Worm (Caenorhabditis elegans) whole organism, L2 larva: ENCODE measurements around the gene samt-1.

Experiments
- C34F6.9 ChIP-seq: fragments of 150-350 bp; optimal IDR thresholded peaks from 2 replicates; lab custom pipeline; 2014; ENCODE audit warnings: missing biosample characterization, missing genetic modification characterization
- F13H6.1 ChIP-seq: sonication (generic microtip); optimal IDR thresholded peaks from 2 replicates; lab custom pipeline; 2016; ENCODE audit warnings: missing genetic modification characterization, missing compliant biosample characterization
- R02D3.7 ChIP-seq: fragments of 150-350 bp; optimal IDR thresholded peaks from 2 replicates; lab custom pipeline; 2014; ENCODE audit warnings: missing biosample characterization, missing genetic modification characterization
- ZK546.5 ChIP-seq: sonication (generic microtip); optimal IDR thresholded peaks from 2 replicates; lab custom pipeline; 2017; ENCODE audit warnings: missing biosample characterization, missing genetic modification characterization
- alr-1 ChIP-seq: fragments of 150-350 bp; optimal IDR thresholded peaks from 2 replicates; lab custom pipeline; 2014; ENCODE audit warnings: missing biosample characterization, missing genetic modification characterization
- blmp-1 ChIP-seq: sonication (generic microtip); optimal IDR thresholded peaks from 2 replicates; lab custom pipeline; 2017; ENCODE audit warnings: missing genetic modification characterization, mild to moderate bottlenecking, missing compliant biosample characterization, antibody characterized with exemption, moderate library complexity; ENCODE audit not compliant: insufficient read depth
- ceh-82 ChIP-seq: fragments of 150-350 bp; optimal IDR thresholded peaks from 2 replicates; lab custom pipeline; 2014; ENCODE audit warnings: missing biosample characterization, missing genetic modification characterization
- dmd-4 ChIP-seq: sonication (generic microtip); optimal IDR thresholded peaks from 2 replicates; lab custom pipeline; 2017; ENCODE audit warnings: missing biosample characterization, missing genetic modification characterization
- egl-27 ChIP-seq: sonication (generic microtip); optimal IDR thresholded peaks from 3 replicates; lab custom pipeline; 2017; ENCODE audit warnings: missing biosample characterization, missing genetic modification reagents, missing genetic modification characterization
- elt-1 ChIP-seq: fragments of 150-350 bp; optimal IDR thresholded peaks from 2 replicates; lab custom pipeline; 2014; ENCODE audit warnings: missing biosample characterization, missing genetic modification characterization
- elt-3 ChIP-seq: sonication (generic microtip); optimal IDR thresholded peaks from 2 replicates; lab custom pipeline; 2017; ENCODE audit warnings: missing biosample characterization, missing genetic modification characterization
- fos-1 ChIP-seq: fragments of 150-350 bp; optimal IDR thresholded peaks from 2 replicates; lab custom pipeline; 2014; ENCODE audit warnings: missing biosample characterization, missing genetic modification characterization
- lin-11 ChIP-seq: fragments of 150-350 bp; sonication (generic microtip); optimal IDR thresholded peaks from 2 replicates; lab custom pipeline; 2014; ENCODE audit warnings: missing biosample characterization, missing genetic modification characterization, inconsistent platforms, mixed read lengths
- lin-13 ChIP-seq: fragments of 150-350 bp; optimal IDR thresholded peaks from 2 replicates; lab custom pipeline; 2014; ENCODE audit warnings: missing biosample characterization, missing genetic modification reagents, missing genetic modification characterization
- lin-39 ChIP-seq: fragments of 150-350 bp; optimal IDR thresholded peaks from 2 replicates; lab custom pipeline; 2014; ENCODE audit warnings: missing biosample characterization, missing genetic modification reagents, missing genetic modification characterization
- lsy-2 ChIP-seq, 2 experiments: fragments of 150-350 bp in 1 of 2; sonication (generic microtip) in 1 of 2; optimal IDR thresholded peaks; 2 replicates each; lab custom pipeline; 2014 to 2017; ENCODE audit warnings: missing biosample characterization in 2 of 2, missing genetic modification characterization in 2 of 2
- mab-5 ChIP-seq: fragments of 150-350 bp; optimal IDR thresholded peaks from 2 replicates; lab custom pipeline; 2014; ENCODE audit warnings: missing biosample characterization, missing genetic modification characterization
- mbf-1 ChIP-seq: sonication (generic microtip); optimal IDR thresholded peaks from 2 replicates; lab custom pipeline; 2017; ENCODE audit warnings: missing biosample characterization, missing genetic modification characterization
- mdl-1 ChIP-seq, 2 experiments: fragments of 150-350 bp in 1 of 2; sonication (generic microtip) in 1 of 2; optimal IDR thresholded peaks; 2 replicates each; lab custom pipeline; 2017; ENCODE audit warnings: missing biosample characterization in 2 of 2, missing genetic modification characterization in 2 of 2
- nhr-10 ChIP-seq: sonication (generic microtip); optimal IDR thresholded peaks from 2 replicates; lab custom pipeline; 2017; ENCODE audit warnings: missing biosample characterization, missing genetic modification characterization
- nhr-11 ChIP-seq: fragments of 150-350 bp; optimal IDR thresholded peaks from 2 replicates; lab custom pipeline; 2014; ENCODE audit warnings: missing biosample characterization, missing genetic modification characterization
- nhr-129 ChIP-seq: fragments of 150-350 bp; optimal IDR thresholded peaks from 2 replicates; lab custom pipeline; 2014; ENCODE audit warnings: missing biosample characterization, missing genetic modification characterization
- nhr-23 ChIP-seq: fragments of 150-350 bp; optimal IDR thresholded peaks from 2 replicates; lab custom pipeline; 2014; ENCODE audit warnings: missing biosample characterization, missing genetic modification reagents, missing genetic modification characterization
- nhr-25 ChIP-seq: fragments of 150-350 bp; sonication (generic microtip); optimal IDR thresholded peaks from 3 replicates; lab custom pipeline; 2014; ENCODE audit warnings: missing biosample characterization, missing genetic modification characterization
- nhr-6 ChIP-seq: fragments of 150-350 bp; optimal IDR thresholded peaks from 2 replicates; lab custom pipeline; 2014; ENCODE audit warnings: missing biosample characterization, missing genetic modification characterization
- nhr-77 ChIP-seq: fragments of 150-350 bp; optimal IDR thresholded peaks from 2 replicates; lab custom pipeline; 2014; ENCODE audit warnings: missing biosample characterization, missing genetic modification characterization
- skn-1 ChIP-seq: sonication (generic microtip); optimal IDR thresholded peaks from 2 replicates; lab custom pipeline; 2017; ENCODE audit warnings: missing biosample characterization, missing genetic modification characterization
- sma-9 ChIP-seq, 2 experiments: fragments of 150-350 bp in 1 of 2; sonication (generic microtip) in 1 of 2; optimal IDR thresholded peaks; 2 replicates each; lab custom pipeline; 2014 to 2016; ENCODE audit warnings: missing genetic modification characterization in 2 of 2, mild to moderate bottlenecking in 1 of 2, missing biosample characterization in 1 of 2, missing compliant biosample characterization in 1 of 2, missing genetic modification reagents in 1 of 2, moderate library complexity in 1 of 2
- ztf-1 ChIP-seq: fragments of 200-800 bp; sonication (Bioruptor generic); conservative IDR thresholded peaks from 2 replicates; pipeline ENCODE4 v1.3.6; 2022; ENCODE audit warnings: missing genetic modification characterization, missing compliant biosample characterization
- ztf-11 ChIP-seq: sonication (generic microtip); optimal IDR thresholded peaks from 2 replicates; lab custom pipeline; 2017; ENCODE audit warnings: missing biosample characterization, missing genetic modification characterization
- ztf-4 ChIP-seq: fragments of 150-350 bp; optimal IDR thresholded peaks from 2 replicates; lab custom pipeline; 2014; ENCODE audit warnings: missing biosample characterization, missing genetic modification characterization

samt-1 gene

DNA sequence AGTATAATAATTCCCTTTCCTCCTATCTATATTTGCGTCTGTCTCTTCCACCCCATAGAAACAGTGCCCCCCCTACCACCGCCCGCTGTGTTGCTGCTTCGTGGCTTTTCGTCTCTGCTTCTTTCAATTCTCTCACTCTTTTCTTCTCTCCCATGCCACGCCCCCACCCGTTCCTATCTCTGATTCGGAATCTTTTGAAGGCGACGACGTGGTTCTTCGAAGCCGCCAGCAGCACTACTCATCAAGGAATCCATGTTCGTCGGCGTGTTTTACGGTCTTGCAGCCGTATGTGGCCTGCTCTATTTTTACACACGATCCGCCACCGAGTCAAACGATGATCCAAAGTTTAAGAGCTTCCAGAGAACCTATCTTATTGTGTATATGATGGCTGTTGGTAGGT lies at the start of gene samt-1:
Gene samt-1, plus strand, starts transcription at position 176 of the 400 bp plus-strand sequence.
- no peak for TF ChIP-seq skn-1 (tag; lab: Kevin White, UChicago)
- TF ChIP-seq nhr-6 (tag; lab: Kevin White, UChicago) = no peak
- TF ChIP-seq egl-27 = no peak
- TF ChIP-seq nhr-25 (tag; lab: Kevin White, UChicago) = no peak
- TF ChIP-seq alr-1 (tag; lab: Kevin White, UChicago) = no peak
- TF ChIP-seq sma-9 (GFP tag; optimal IDR thresholded peaks at IDR 0.05; lab: Kevin White, UChicago) = no peak
- no peak for TF ChIP-seq sma-9 (tag; optimal IDR thresholded peaks at IDR 0.05; lab: Kevin White, UChicago)
- TF ChIP-seq ztf-4 (tag; lab: Kevin White, UChicago) = no peak
- no peak for TF ChIP-seq dmd-4 (tag; lab: Kevin White, UChicago)
- TF ChIP-seq ceh-82 (tag; lab: Kevin White, UChicago) = no peak
- TF ChIP-seq F13H6.1 = no peak
- no peak for TF ChIP-seq nhr-23 (tag; lab: Kevin White, UChicago)
- TF ChIP-seq mdl-1 (tag; optimal IDR thresholded peaks at IDR 0.05; lab: Kevin White, UChicago) = no peak
- no peak for TF ChIP-seq lsy-2 (tag; optimal IDR thresholded peaks at IDR 0.05; lab: Kevin White, UChicago)

DNA sequence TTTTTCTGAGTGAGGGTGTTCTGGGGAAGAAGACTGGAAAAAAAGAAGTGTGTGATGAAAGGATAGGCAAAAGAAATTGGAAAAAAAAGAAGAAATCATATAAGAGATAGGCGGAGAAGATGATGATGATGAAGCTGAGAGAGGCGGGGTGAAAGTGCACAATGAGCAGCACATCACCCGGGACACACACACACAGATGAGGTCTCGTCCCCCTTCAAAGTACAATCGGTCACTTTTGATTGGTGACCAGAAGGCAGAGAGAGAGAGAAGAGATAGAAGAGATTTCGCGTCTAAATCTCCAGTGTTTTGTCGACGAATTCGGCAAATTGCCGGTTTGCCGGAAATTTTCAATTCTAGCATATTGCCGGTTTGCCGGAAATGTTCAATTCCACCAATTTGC lies 45.9 kb upstream of the samt-1 start:
- TF ChIP-seq F13H6.1 = peak; percentile 94
- TF ChIP-seq lsy-2 (tag; optimal IDR thresholded peaks at IDR 0.05; lab: Kevin White, UChicago) = peak in 1 of 2 experiments; percentile 11
- no peak for TF ChIP-seq ztf-4 (tag; lab: Kevin White, UChicago)
- peak; percentile 26 for TF ChIP-seq nhr-129 (tag; lab: Kevin White, UChicago)

DNA sequence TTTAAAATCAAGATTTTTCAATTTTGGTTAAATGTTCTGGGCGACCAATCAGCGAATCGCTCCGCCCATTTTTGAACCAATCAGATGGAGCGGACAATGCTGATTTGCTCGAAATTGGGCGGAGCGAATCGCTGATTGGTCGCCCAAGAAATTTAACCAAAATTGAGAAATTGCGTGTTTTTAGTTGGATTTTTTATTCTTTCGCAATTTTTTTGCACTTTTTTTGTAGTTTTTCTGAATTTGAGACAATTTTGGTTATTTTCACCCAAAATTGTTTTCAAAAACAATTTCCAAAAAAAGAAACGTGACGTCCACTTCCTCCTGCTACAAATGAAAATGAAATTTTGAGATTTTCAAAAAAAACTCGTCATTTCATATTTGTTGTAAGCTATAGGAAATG lies 44.5 kb upstream of the samt-1 start, which contains the start of gene dml-1:
Gene dml-1, plus strand, starts transcription at position 301 of the 400 bp plus-strand sequence.
- TF ChIP-seq ceh-82 (tag; lab: Kevin White, UChicago) (no peak), ztf-1 (GFP tag; lab: Robert Waterston, UW) (no peak), nhr-25 (tag; lab: Kevin White, UChicago) (no peak), blmp-1 (no peak), elt-1 (tag; lab: Kevin White, UChicago) (no peak), fos-1 (tag; lab: Kevin White, UChicago) (no peak), ztf-4 (tag; lab: Kevin White, UChicago) (no peak), ztf-11 (no peak), nhr-10 (tag; lab: Kevin White, UChicago) (no peak), nhr-77 (tag; lab: Kevin White, UChicago) (no peak)

DNA sequence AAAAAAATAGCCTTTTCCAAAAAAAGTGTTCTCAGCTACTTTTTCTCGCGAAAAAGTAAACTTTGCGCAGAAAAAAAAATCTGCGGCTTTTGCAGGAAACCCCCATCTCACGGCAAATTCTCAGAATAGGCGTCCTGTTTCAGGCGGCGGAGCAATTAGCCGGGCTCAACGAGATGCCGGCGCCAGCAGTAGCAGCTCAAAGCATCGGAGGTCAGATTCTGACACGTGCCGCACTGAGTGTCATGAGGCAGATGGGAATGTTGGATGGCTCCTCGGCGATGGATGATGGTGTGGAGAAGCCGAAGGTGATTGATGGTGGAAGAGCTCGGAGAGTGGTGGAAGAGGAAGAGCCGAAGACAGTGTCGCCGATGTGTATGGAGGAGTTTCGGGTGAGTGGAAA lies 44.0 kb upstream of the samt-1 start:
- TF ChIP-seq nhr-25 (tag; lab: Kevin White, UChicago) = no peak
- no peak for TF ChIP-seq elt-3 (tag; lab: Kevin White, UChicago)
- no peak for TF ChIP-seq R02D3.7
- no peak for TF ChIP-seq skn-1 (tag; lab: Kevin White, UChicago)
- TF ChIP-seq mbf-1 (tag; lab: Kevin White, UChicago) = no peak
- TF ChIP-seq alr-1 (tag; lab: Kevin White, UChicago) = no peak
- TF ChIP-seq lin-13 = no peak
- no peak for TF ChIP-seq blmp-1
- no peak for TF ChIP-seq lsy-2 (tag; optimal IDR thresholded peaks at IDR 0.05; lab: Kevin White, UChicago)
- no peak for TF ChIP-seq C34F6.9 (tag; lab: Kevin White, UChicago)
- TF ChIP-seq ZK546.5 (tag; lab: Kevin White, UChicago) = no peak
- no peak for TF ChIP-seq nhr-11 (tag; lab: Kevin White, UChicago)
- TF ChIP-seq mab-5 (tag; lab: Kevin White, UChicago) = no peak
- no peak for TF ChIP-seq lin-11 (tag; lab: Kevin White, UChicago)
- no peak for TF ChIP-seq fos-1 (tag; lab: Kevin White, UChicago)
- no peak for TF ChIP-seq nhr-129 (tag; lab: Kevin White, UChicago)
- no peak for TF ChIP-seq lin-39 (tag; lab: Kevin White, UChicago)
- no peak for TF ChIP-seq F13H6.1
- TF ChIP-seq, all 48 proteins: peak for 0

DNA sequence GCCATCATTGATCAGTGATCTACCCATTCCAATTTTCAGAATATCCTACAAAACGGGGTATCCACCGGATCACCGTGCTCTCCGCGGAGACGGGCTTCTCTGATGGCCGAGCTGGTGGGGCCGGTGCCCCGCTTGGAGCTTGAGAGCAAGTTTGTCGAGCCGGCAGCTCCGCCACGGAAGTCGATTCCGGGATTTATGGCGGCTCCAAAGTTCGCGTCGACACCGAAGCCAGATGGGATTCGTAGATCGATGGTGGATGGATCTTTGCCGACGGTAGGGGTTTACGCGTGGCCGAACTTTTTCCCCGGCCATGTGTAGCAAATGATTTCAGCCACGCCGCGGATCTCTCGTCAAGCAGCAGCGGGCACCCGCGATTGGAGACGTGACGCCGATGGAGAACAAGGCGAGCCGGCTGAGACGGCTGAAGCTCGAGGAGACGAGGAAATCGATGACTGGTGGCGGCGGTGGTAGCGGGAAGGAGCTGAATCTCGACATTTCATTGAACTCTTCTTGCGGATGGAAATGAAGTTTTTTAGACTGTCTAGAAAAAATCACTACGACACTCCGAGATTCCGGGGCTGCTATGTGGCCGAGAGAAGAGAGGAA lies 42.6 kb upstream of the samt-1 start:
- TF ChIP-seq lin-11 (tag; lab: Kevin White, UChicago) (no peak), nhr-11 (tag; lab: Kevin White, UChicago) (no peak)
